Worm (Caenorhabditis elegans): ENCODE measurements around the gene Y53C12B.7.

The Y53C12B.7 gene

DNA sequence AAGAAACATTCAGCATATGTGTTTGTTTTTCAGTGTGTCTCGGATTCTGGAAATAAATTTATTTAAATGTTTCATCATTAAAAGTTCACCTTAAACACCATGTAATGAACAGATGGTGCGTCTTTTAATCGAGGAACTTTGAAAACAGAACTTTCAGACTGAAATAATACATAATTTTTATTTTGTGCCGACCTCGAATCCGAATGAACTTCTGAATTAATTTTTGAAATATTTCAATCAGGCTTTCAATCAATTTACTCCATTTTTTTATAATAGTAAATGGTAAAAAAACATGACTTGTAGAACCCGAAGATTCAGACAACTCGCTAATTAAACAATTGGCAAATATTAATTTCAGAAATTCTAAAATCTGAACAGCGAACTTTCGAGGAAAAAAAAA is 29.3 kb upstream of the Y53C12B.7 start, which contains the start of gene T10B9.14:
TSS of gene T10B9.14 (minus strand) at position 101 of the 400 bp plus-strand sequence.
- TF ChIP-seq hmbx-1 (tag; optimal IDR thresholded peaks at IDR 0.05) = no peak
- TF ChIP-seq ceh-13 (GFP tag; optimal IDR thresholded peaks at IDR 0.05) = no peak
- TF ChIP-seq tbx-11 (GFP tag; IDR thresholded peaks at IDR 0.05) = no peak
- no peak for TF ChIP-seq sea-1 (GFP tag; conservative IDR thresholded peaks at IDR 0.05)

- TF ChIP-seq hnd-1 (tag; optimal IDR thresholded peaks at IDR 0.05) (no peak), sea-1 (GFP tag; conservative IDR thresholded peaks at IDR 0.05) (no peak), B0310.2 (tag; optimal IDR thresholded peaks at IDR 0.05) (no peak), F13C5.2 (tag; optimal IDR thresholded peaks at IDR 0.05) (no peak), tbx-11 (GFP tag; IDR thresholded peaks at IDR 0.05) (no peak), hmbx-1 (tag; optimal IDR thresholded peaks at IDR 0.05) (no peak), ets-7 (tag; optimal IDR thresholded peaks at IDR 0.05) (no peak), ceh-36 (tag; optimal IDR thresholded peaks at IDR 0.05) (no peak)
Measured at ce11 chrII:9781842-9782241, 28.8 kb upstream of the Y53C12B.7 start, which contains the start of gene cyp-13A1. Gene cyp-13A1 (minus strand): TSS chrII:9781997.

- TF ChIP-seq flt-1 (GFP tag; IDR thresholded peaks at IDR 0.05) (no peak), tra-4 (tag; optimal IDR thresholded peaks at IDR 0.05) (no peak), tbx-37 (GFP tag; conservative IDR thresholded peaks at IDR 0.05) (no peak), aly-1 (tag; optimal IDR thresholded peaks at IDR 0.05) (no peak), F13C5.2 (tag; optimal IDR thresholded peaks at IDR 0.05) (no peak), B0310.2 (tag; optimal IDR thresholded peaks at IDR 0.05) (no peak), scrt-1 (GFP tag; IDR thresholded peaks at IDR 0.05) (no peak), hmg-4 (GFP tag; optimal IDR thresholded peaks at IDR 0.05) (no peak), pes-1 (GFP tag; IDR thresholded peaks at IDR 0.05) (no peak), tbx-11 (GFP tag; IDR thresholded peaks at IDR 0.05) (no peak), ama-1 (optimal IDR thresholded peaks at IDR 0.05) (no peak), ceh-13 (GFP tag; optimal IDR thresholded peaks at IDR 0.05) (no peak), ceh-36 (tag; optimal IDR thresholded peaks at IDR 0.05) (no peak), ets-7 (tag; optimal IDR thresholded peaks at IDR 0.05) (no peak), hnd-1 (tag; optimal IDR thresholded peaks at IDR 0.05) (no peak), hmbx-1 (tag; optimal IDR thresholded peaks at IDR 0.05) (no peak), sea-1 (GFP tag; conservative IDR thresholded peaks at IDR 0.05) (no peak)
Measured at ce11 chrII:9778495-9778894, 25.5 kb upstream of the Y53C12B.7 start.

DNA sequence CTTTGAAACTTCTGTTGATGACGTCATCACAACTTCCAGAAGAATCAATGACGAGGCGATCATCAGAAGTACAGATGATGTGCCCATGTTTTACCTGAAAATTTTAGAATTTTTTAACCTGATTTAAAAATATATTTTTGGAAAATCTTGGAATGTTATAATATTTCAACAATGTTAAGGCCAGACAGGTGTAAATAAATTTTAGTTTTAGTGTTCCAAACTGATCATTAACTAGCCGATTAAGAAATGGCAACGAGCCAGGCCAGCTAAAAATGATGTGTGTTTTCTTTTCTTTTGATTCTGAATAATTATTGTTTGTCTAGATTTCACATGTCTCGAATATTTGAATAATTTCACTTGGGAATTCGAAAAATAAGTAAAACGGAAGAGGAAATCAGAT is 22.8 kb upstream of the Y53C12B.7 start, which contains the start of gene T10B9.9:
TSS of gene T10B9.9 (minus strand) at position 101 of the 400 bp plus-strand sequence.
- TF ChIP-seq tbx-11 (GFP tag; IDR thresholded peaks at IDR 0.05) (no peak), hmbx-1 (tag; optimal IDR thresholded peaks at IDR 0.05) (no peak), pes-1 (GFP tag; IDR thresholded peaks at IDR 0.05) (no peak), hnd-1 (tag; optimal IDR thresholded peaks at IDR 0.05) (no peak), scrt-1 (GFP tag; IDR thresholded peaks at IDR 0.05) (no peak), flt-1 (GFP tag; IDR thresholded peaks at IDR 0.05) (no peak), tbx-37 (GFP tag; conservative IDR thresholded peaks at IDR 0.05) (no peak), F13C5.2 (tag; optimal IDR thresholded peaks at IDR 0.05) (no peak), ceh-13 (GFP tag; optimal IDR thresholded peaks at IDR 0.05) (no peak), aly-1 (tag; optimal IDR thresholded peaks at IDR 0.05) (no peak), hmg-4 (GFP tag; optimal IDR thresholded peaks at IDR 0.05) (no peak), ceh-36 (tag; optimal IDR thresholded peaks at IDR 0.05) (no peak), sea-1 (GFP tag; conservative IDR thresholded peaks at IDR 0.05) (no peak), tra-4 (tag; optimal IDR thresholded peaks at IDR 0.05) (no peak), ets-7 (tag; optimal IDR thresholded peaks at IDR 0.05) (no peak), B0310.2 (tag; optimal IDR thresholded peaks at IDR 0.05) (no peak), ama-1 (optimal IDR thresholded peaks at IDR 0.05) (no peak)

DNA sequence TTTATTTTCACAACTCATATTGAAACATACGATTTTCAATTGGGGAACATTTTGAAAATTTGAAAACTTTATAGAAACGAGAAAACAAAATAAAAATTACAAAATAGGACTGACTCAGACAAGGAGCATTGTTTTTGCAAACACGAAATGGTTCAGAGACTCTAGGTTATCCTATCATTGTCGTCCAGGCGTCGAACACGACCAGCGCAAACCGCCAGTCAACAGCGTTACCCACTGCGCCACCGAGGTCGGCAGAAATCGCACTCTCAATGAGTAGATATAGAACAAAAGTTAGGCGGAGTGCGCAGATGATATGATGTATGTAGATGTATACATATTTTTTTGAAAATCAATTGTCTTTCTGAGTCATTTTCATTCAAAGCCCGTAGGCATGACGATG is 21.6 kb upstream of the Y53C12B.7 start:
- TF ChIP-seq ama-1 (optimal IDR thresholded peaks at IDR 0.05) (no peak), scrt-1 (GFP tag; IDR thresholded peaks at IDR 0.05) (peak; percentile 92), ceh-36 (tag; optimal IDR thresholded peaks at IDR 0.05) (peak; percentile 68), hmbx-1 (tag; optimal IDR thresholded peaks at IDR 0.05) (peak; percentile 67), sea-1 (GFP tag; conservative IDR thresholded peaks at IDR 0.05) (peak; percentile 92), tbx-11 (GFP tag; IDR thresholded peaks at IDR 0.05) (peak; percentile 90), tra-4 (tag; optimal IDR thresholded peaks at IDR 0.05) (peak; percentile 56), hmg-4 (GFP tag; optimal IDR thresholded peaks at IDR 0.05) (no peak), ets-7 (tag; optimal IDR thresholded peaks at IDR 0.05) (peak; percentile 60), flt-1 (GFP tag; IDR thresholded peaks at IDR 0.05) (peak; percentile 87), B0310.2 (tag; optimal IDR thresholded peaks at IDR 0.05) (peak; percentile 71), F13C5.2 (tag; optimal IDR thresholded peaks at IDR 0.05) (peak; percentile 86), tbx-37 (GFP tag; conservative IDR thresholded peaks at IDR 0.05) (peak; percentile 87), aly-1 (tag; optimal IDR thresholded peaks at IDR 0.05) (peak; percentile 87), ceh-13 (GFP tag; optimal IDR thresholded peaks at IDR 0.05) (peak; percentile 79), pes-1 (GFP tag; IDR thresholded peaks at IDR 0.05) (peak; percentile 91), hnd-1 (tag; optimal IDR thresholded peaks at IDR 0.05) (peak; percentile 60)

- TF ChIP-seq ceh-36 (tag; optimal IDR thresholded peaks at IDR 0.05) = no peak
- no peak for TF ChIP-seq ceh-13 (GFP tag; optimal IDR thresholded peaks at IDR 0.05)
- no peak for TF ChIP-seq pes-1 (GFP tag; IDR thresholded peaks at IDR 0.05)
- TF ChIP-seq hmbx-1 (tag; optimal IDR thresholded peaks at IDR 0.05) = no peak
- no peak for TF ChIP-seq hnd-1 (tag; optimal IDR thresholded peaks at IDR 0.05)
- TF ChIP-seq flt-1 (GFP tag; IDR thresholded peaks at IDR 0.05) = no peak
Measured at ce11 chrII:9773892-9774581, 21.0 kb upstream of the Y53C12B.7 start, which contains the start of gene ZK1321.4. Gene ZK1321.4 (minus strand): TSS chrII:9773942.

ce11 chrII:9769797-9770520 is 16.9 kb upstream of the Y53C12B.7 start, which contains the start of gene aqp-10:
Gene aqp-10 (minus strand): TSS chrII:9769847.
- TF ChIP-seq ets-7 (tag; optimal IDR thresholded peaks at IDR 0.05) (no peak), tbx-37 (GFP tag; conservative IDR thresholded peaks at IDR 0.05) (no peak), hmg-4 (GFP tag; optimal IDR thresholded peaks at IDR 0.05) (no peak), sea-1 (GFP tag; conservative IDR thresholded peaks at IDR 0.05) (no peak), F13C5.2 (tag; optimal IDR thresholded peaks at IDR 0.05) (no peak), aly-1 (tag; optimal IDR thresholded peaks at IDR 0.05) (no peak), ceh-36 (tag; optimal IDR thresholded peaks at IDR 0.05) (no peak), B0310.2 (tag; optimal IDR thresholded peaks at IDR 0.05) (no peak), tbx-11 (GFP tag; IDR thresholded peaks at IDR 0.05) (no peak), scrt-1 (GFP tag; IDR thresholded peaks at IDR 0.05) (no peak), hnd-1 (tag; optimal IDR thresholded peaks at IDR 0.05) (no peak), hmbx-1 (tag; optimal IDR thresholded peaks at IDR 0.05) (no peak), ama-1 (optimal IDR thresholded peaks at IDR 0.05) (no peak), tra-4 (tag; optimal IDR thresholded peaks at IDR 0.05) (no peak), flt-1 (GFP tag; IDR thresholded peaks at IDR 0.05) (no peak), ceh-13 (GFP tag; optimal IDR thresholded peaks at IDR 0.05) (no peak), pes-1 (GFP tag; IDR thresholded peaks at IDR 0.05) (no peak)
